Worm (Caenorhabditis elegans): ENCODE results near the gene aagr-1.

aagr-1 gene

ce11 chrIV:8375381-8375780, 9.1 kb downstream of the aagr-1 start (continued):
- TF ChIP-seq akir-1 (GFP tag; optimal IDR thresholded peaks at IDR 0.05) (no peak), snpc-4 (GFP tag; optimal IDR thresholded peaks at IDR 0.05) (peak; percentile 86), snpc-4 (tag; optimal IDR thresholded peaks at IDR 0.05) (peak in 3 of 4 experiments; percentile 70 to 74 (median 71)), xnd-1 (tag; optimal IDR thresholded peaks at IDR 0.05) (no peak), somi-1 (GFP tag; optimal IDR thresholded peaks at IDR 0.05) (peak; percentile 55), gei-17 (GFP tag; optimal IDR thresholded peaks at IDR 0.05) (no peak), aptf-2 (GFP tag; conservative IDR thresholded peaks at IDR 0.05) (no peak), let-607 (tag; optimal IDR thresholded peaks at IDR 0.05) (peak in 1 of 2 experiments; percentile 50), snpc-1.1 (tag; optimal IDR thresholded peaks at IDR 0.05; ENCODE audit: insufficient read depth) (peak; percentile 46), mcd-1 (GFP tag; IDR thresholded peaks at IDR 0.05) (peak; percentile 59; the same call in 1 of the 2 replicates), Y53F4B.3 (GFP tag; IDR thresholded peaks at IDR 0.05) (peak; percentile 20; the same call in 1 of the 2 replicates), ztf-28 (GFP tag; IDR thresholded peaks at IDR 0.05) (no peak), C17E4.6 (GFP tag; IDR thresholded peaks at IDR 0.05) (peak; percentile 43; the same call in 1 of the 2 replicates), hlh-26 (GFP tag; conservative IDR thresholded peaks at IDR 0.05) (no peak), B0336.3 (GFP tag; IDR thresholded peaks at IDR 0.05) (peak; percentile 83), lin-40 (tag; optimal IDR thresholded peaks at IDR 0.05) (peak; percentile 64), F57C9.4 (tag; optimal IDR thresholded peaks at IDR 0.05) (no peak), tbx-9 (tag; optimal IDR thresholded peaks at IDR 0.05; ENCODE audit: borderline replicate concordance) (no peak), hrde-1 (tag; optimal IDR thresholded peaks at IDR 0.05; ENCODE audit: borderline replicate concordance) (peak; percentile 78), ztf-22 (GFP tag; optimal IDR thresholded peaks at IDR 0.05) (no peak), rec-8 (tag; optimal IDR thresholded peaks at IDR 0.05) (peak; percentile 51 to 76), sea-2 (GFP tag; IDR thresholded peaks at IDR 0.05) (no peak), T07F8.4 (tag; optimal IDR thresholded peaks at IDR 0.05) (peak; percentile 76), zfh-2 (GFP tag; conservative IDR thresholded peaks at IDR 0.05) (no peak), lin-35 (GFP tag; optimal IDR thresholded peaks at IDR 0.05) (peak in 1 of 3 experiments; percentile 61), attf-5 (GFP tag; optimal IDR thresholded peaks at IDR 0.05) (peak; percentile 49), B0035.1 (tag; optimal IDR thresholded peaks at IDR 0.05) (peak; percentile 29), ceh-100 (GFP tag; IDR thresholded peaks at IDR 0.05) (no peak), pha-4 (tag; optimal IDR thresholded peaks at IDR 0.05) (no peak), F39B2.1 (GFP tag; IDR thresholded peaks at IDR 0.05) (no peak), zim-3 (tag; optimal IDR thresholded peaks at IDR 0.05) (peak; percentile 75), F49E8.2 (tag; optimal IDR thresholded peaks at IDR 0.05; ENCODE audit: insufficient read depth) (peak; percentile 57), efl-1 (GFP tag; optimal IDR thresholded peaks at IDR 0.05) (peak; percentile 18), dpl-1 (GFP tag; optimal IDR thresholded peaks at IDR 0.05) (no peak), nhr-90 (tag; optimal IDR thresholded peaks at IDR 0.05) (peak; percentile 82), atf-7 (tag; optimal IDR thresholded peaks at IDR 0.05) (peak; percentile 31), F33H1.4 (GFP tag; IDR thresholded peaks at IDR 0.05) (peak; percentile 59), madf-10 (tag; optimal IDR thresholded peaks at IDR 0.05) (peak; percentile 56), athp-1 (tag; optimal IDR thresholded peaks at IDR 0.05) (peak; percentile 80), F23B12.7 (tag; optimal IDR thresholded peaks at IDR 0.05; ENCODE audit: insufficient read depth) (peak; percentile 31), K12H6.12 (tag; optimal IDR thresholded peaks at IDR 0.05) (peak; percentile 9), tbp1 (GFP tag; optimal IDR thresholded peaks at IDR 0.05) (peak; percentile 89), D2030.7 (GFP tag; IDR thresholded peaks at IDR 0.05) (peak; percentile 47; the same call in 1 of the 2 replicates), repo-1 (tag; optimal IDR thresholded peaks at IDR 0.05) (peak; percentile 73), Y95B8A.8 (GFP tag; IDR thresholded peaks at IDR 0.05) (peak; percentile 80), B0019.2 (GFP tag; conservative IDR thresholded peaks at IDR 0.05) (no peak; the same call in 1 of the 2 replicates), aptf-3 (GFP tag; IDR thresholded peaks at IDR 0.05) (0 out of 2 replicates have a peak, but pooled peaks have one; percentile 36)
